Worm (Caenorhabditis elegans): ENCODE results near the gene R107.2.

DNA sequence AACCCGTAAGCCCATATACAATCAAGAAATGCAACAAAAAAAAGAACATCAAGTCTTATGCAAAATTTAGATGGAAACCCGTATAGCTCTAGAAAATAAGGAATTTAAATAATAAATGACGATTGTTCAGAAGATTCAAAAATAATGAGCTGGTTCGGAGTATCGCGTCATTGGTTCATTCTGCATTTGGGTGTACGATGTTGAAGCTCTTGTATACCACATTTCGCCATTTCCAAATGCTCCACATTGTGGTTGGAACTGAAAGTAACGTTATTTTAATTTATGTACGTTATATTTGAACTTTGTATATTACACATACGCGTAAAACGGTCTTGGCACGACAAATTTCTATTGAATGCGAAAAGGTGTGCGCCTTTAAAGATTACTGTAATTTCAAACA, 14.5 kb upstream of the R107.2 start:
- TF ChIP-seq elt-3 (tag; optimal IDR thresholded peaks at IDR 0.05) (no peak), ceh-43 (GFP tag; optimal IDR thresholded peaks at IDR 0.05) (no peak), nhr-28 (tag; optimal IDR thresholded peaks at IDR 0.05) (no peak), flh-1 (GFP tag; optimal IDR thresholded peaks at IDR 0.05) (no peak), blmp-1 (tag; optimal IDR thresholded peaks at IDR 0.05) (no peak)
